Fruit fly (Drosophila melanogaster) whole organism, embryonic: Measurements from ENCODE around the gene TyrRII.

Experiments used
- CG2116 ChIP-seq: fragments of 200-800 bp; sonication (Bioruptor generic); optimal IDR thresholded peaks from 3 replicates; lab custom pipeline; 2018; ENCODE audit warnings: missing biosample characterization, mild to moderate bottlenecking, missing genetic modification characterization
- Chrac-16 ChIP-seq: fragments of 200-800 bp; sonication (Bioruptor generic); optimal IDR thresholded peaks from 3 replicates; lab custom pipeline; 2016; ENCODE audit warnings: missing biosample characterization, missing genetic modification characterization
- CkIIα-i1 ChIP-seq: fragments of 200-800 bp; sonication (Bioruptor generic); IDR thresholded peaks from 2 replicates; pipeline ENCODE4 v1.3.6; 2022; ENCODE audit warnings: missing biosample characterization, missing genetic modification characterization
- CrebB ChIP-seq: fragments of 200-800 bp; sonication (Bioruptor generic); optimal IDR thresholded peaks from 3 replicates; lab custom pipeline; 2018; ENCODE audit warnings: missing biosample characterization, mild to moderate bottlenecking, missing genetic modification characterization
- Fer3 ChIP-seq: fragments of 200-800 bp; sonication (Bioruptor generic); optimal IDR thresholded peaks from 2 replicates; lab custom pipeline; 2018; ENCODE audit warnings: missing biosample characterization, mild to moderate bottlenecking, missing genetic modification characterization, moderate library complexity
- GATAe ChIP-seq: fragments of 200-800 bp; sonication (Bioruptor generic); conservative IDR thresholded peaks from 2 replicates; pipeline ENCODE4 v1.3.6; 2022; ENCODE audit warnings: missing biosample characterization, missing genetic modification characterization
- Neu2 ChIP-seq: fragments of 200-800 bp; sonication (Bioruptor generic); optimal IDR thresholded peaks from 3 replicates; lab custom pipeline; 2016; ENCODE audit warnings: missing biosample characterization, missing genetic modification characterization, borderline replicate concordance
- al ChIP-seq: fragments of 200-800 bp; sonication (Bioruptor generic); IDR thresholded peaks from 2 replicates; pipeline ENCODE4 v1.3.6; 2022; ENCODE audit warnings: missing biosample characterization, missing genetic modification characterization
- cato ChIP-seq: fragments of 200-800 bp; sonication (Bioruptor generic); optimal IDR thresholded peaks from 2 replicates; lab custom pipeline; 2016; ENCODE audit warnings: missing biosample characterization, missing genetic modification characterization, borderline replicate concordance
- crc ChIP-seq: fragments of 200-800 bp; sonication (Bioruptor generic); optimal IDR thresholded peaks from 2 replicates; lab custom pipeline; 2016; ENCODE audit warnings: missing biosample characterization, missing genetic modification characterization
- gcm ChIP-seq: fragments of 200-800 bp; sonication (Bioruptor generic); optimal IDR thresholded peaks from 2 replicates; lab custom pipeline; 2019; ENCODE audit warnings: missing biosample characterization, mild to moderate bottlenecking, missing genetic modification characterization, moderate library complexity
- kay ChIP-seq: fragments of 200-800 bp; sonication (Bioruptor generic); optimal IDR thresholded peaks from 2 replicates; lab custom pipeline; 2016; ENCODE audit warnings: missing biosample characterization, missing genetic modification characterization
- ssp ChIP-seq: fragments of 200-800 bp; sonication (Bioruptor generic); IDR thresholded peaks from 2 replicates; pipeline ENCODE4 v1.3.6; 2022; ENCODE audit warnings: missing biosample characterization, missing genetic modification characterization
- wor ChIP-seq: fragments of 200-800 bp; sonication (Bioruptor generic); IDR thresholded peaks from 2 replicates; pipeline ENCODE4 v1.3.6; 2022; ENCODE audit warnings: missing biosample characterization, missing genetic modification characterization

DNA sequence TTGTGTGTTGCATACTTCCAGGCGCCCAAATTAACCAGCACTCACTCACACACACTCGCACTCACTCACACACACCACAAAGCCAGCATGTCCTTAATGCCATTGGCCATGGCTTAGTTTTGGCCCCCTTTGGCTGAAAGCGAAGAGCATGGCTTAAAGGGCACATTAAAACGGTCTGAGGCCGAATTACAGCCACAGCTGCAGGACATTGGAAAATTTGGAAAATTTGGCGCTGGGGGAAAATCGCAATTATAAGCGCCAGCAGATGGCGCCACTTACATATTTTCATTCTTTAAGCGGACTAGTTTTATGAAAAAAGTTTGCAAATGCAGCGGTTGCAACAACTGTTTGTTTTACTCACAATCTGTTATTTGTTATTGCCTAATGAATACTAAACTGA is 6.1 kb downstream of the TyrRII start:
- TF ChIP-seq Fer3 (tag; lab: Kevin White, UChicago) (no peak), cato (no peak), Neu2 (GFP tag; lab: Kevin White, UChicago) (no peak), gcm (GFP tag; lab: Kevin White, UChicago) (no peak), CG2116 (GFP tag; lab: Kevin White, UChicago) (no peak), CkIIα-i1 (GFP tag; lab: Robert Waterston, UW) (no peak), ssp (no peak), Chrac-16 (GFP tag; lab: Kevin White, UChicago) (no peak), crc (GFP tag; lab: Kevin White, UChicago) (no peak), kay (no peak), GATAe (no peak), wor (GFP tag; lab: Robert Waterston, UW) (no peak), al (no peak), CrebB (tag; lab: Kevin White, UChicago) (no peak)
